Fruit fly (Drosophila melanogaster) whole organism: ENCODE data around the gene CG12470.

Source experiments
- Dll ChIP-seq: fragments of >200 bp; optimal IDR thresholded peaks from 2 replicates; lab custom pipeline; 2017
- EcR ChIP-seq, 2 experiments: fragments of >200 bp; optimal IDR thresholded peaks; 2 replicates each; lab custom pipeline; 2017; ENCODE audit warnings: missing biosample characterization in 2 of 2, missing genetic modification characterization in 2 of 2, missing genetic modification reagents in 2 of 2
- psq ChIP-seq: fragments of >200 bp; optimal IDR thresholded peaks from 2 replicates; lab custom pipeline; 2017

- TF ChIP-seq psq (lab: Kevin White, UChicago): no peak
- TF ChIP-seq Dll (lab: Kevin White, UChicago): no peak
- no peak for TF ChIP-seq EcR (GFP tag; optimal IDR thresholded peaks at IDR 0.05; lab: Kevin White, UChicago)
Observed at dm6 chrX:342422-343169, 35.1 kb downstream of the CG12470 start.
